Fruit fly (Drosophila melanogaster) whole organism, embryonic: ENCODE measurements around the gene CG4576.

Source experiments
- CG13287 ChIP-seq: fragments of 200-800 bp; sonication (Bioruptor generic); IDR thresholded peaks from 2 replicates; pipeline ENCODE4 v1.3.6; 2022; ENCODE audit warnings: missing biosample characterization, missing genetic modification characterization; ENCODE audit not compliant: partially characterized antibody
- CG15479 ChIP-seq: fragments of 200-800 bp; sonication (Bioruptor generic); optimal IDR thresholded peaks from 3 replicates; lab custom pipeline; 2019; ENCODE audit warnings: missing biosample characterization, mild to moderate bottlenecking, missing genetic modification characterization, moderate library complexity
- CG15601 ChIP-seq: fragments of 200-800 bp; sonication (Bioruptor generic); optimal IDR thresholded peaks from 3 replicates; lab custom pipeline; 2019; ENCODE audit warnings: missing biosample characterization, mild to moderate bottlenecking, missing genetic modification characterization, moderate library complexity
- CG30403 ChIP-seq: fragments of 200-800 bp; sonication (Bioruptor generic); optimal IDR thresholded peaks from 3 replicates; lab custom pipeline; 2016; ENCODE audit warnings: missing biosample characterization, missing genetic modification characterization
- CG4424 ChIP-seq: fragments of 200-800 bp; sonication (Bioruptor generic); optimal IDR thresholded peaks from 3 replicates; lab custom pipeline; 2016; ENCODE audit warnings: missing biosample characterization, missing genetic modification characterization
- Dfd ChIP-seq, 2 experiments: fragments of >200 bp; optimal IDR thresholded peaks; 2 replicates each; lab custom pipeline; 2017; ENCODE audit warnings: missing biosample characterization in 2 of 2, missing genetic modification characterization in 2 of 2
- NfI ChIP-seq: fragments of 200-800 bp; sonication (Bioruptor generic); optimal IDR thresholded peaks from 3 replicates; lab custom pipeline; 2018; ENCODE audit warnings: missing biosample characterization, mild to moderate bottlenecking, missing genetic modification characterization, moderate library complexity
- Sry-β ChIP-seq: fragments of 200-800 bp; sonication (Bioruptor generic); optimal IDR thresholded peaks from 2 replicates; lab custom pipeline; 2018; ENCODE audit warnings: missing biosample characterization, mild to moderate bottlenecking, missing genetic modification characterization, moderate library complexity
- az2 ChIP-seq: fragments of 200-800 bp; sonication (Bioruptor generic); optimal IDR thresholded peaks from 3 replicates; lab custom pipeline; 2016; ENCODE audit warnings: missing biosample characterization, missing genetic modification characterization
- gfzf ChIP-seq: fragments of 200-800 bp; sonication (Bioruptor generic); optimal IDR thresholded peaks from 2 replicates; lab custom pipeline; 2016; ENCODE audit warnings: missing biosample characterization, mild to moderate bottlenecking, missing genetic modification characterization, moderate library complexity
- sna ChIP-seq: fragments of 200-800 bp; sonication (Bioruptor generic); IDR thresholded peaks from 2 replicates; pipeline ENCODE4 v1.3.6; 2022; ENCODE audit warnings: missing biosample characterization, missing genetic modification characterization; ENCODE audit not compliant: partially characterized antibody
- trh ChIP-seq: fragments of 200-800 bp; sonication (Bioruptor generic); optimal IDR thresholded peaks from 2 replicates; lab custom pipeline; 2016; ENCODE audit warnings: missing biosample characterization, missing genetic modification characterization
- tx ChIP-seq: fragments of 200-800 bp; sonication (Bioruptor generic); optimal IDR thresholded peaks from 2 replicates; lab custom pipeline; 2016; ENCODE audit warnings: missing biosample characterization, missing genetic modification characterization

DNA sequence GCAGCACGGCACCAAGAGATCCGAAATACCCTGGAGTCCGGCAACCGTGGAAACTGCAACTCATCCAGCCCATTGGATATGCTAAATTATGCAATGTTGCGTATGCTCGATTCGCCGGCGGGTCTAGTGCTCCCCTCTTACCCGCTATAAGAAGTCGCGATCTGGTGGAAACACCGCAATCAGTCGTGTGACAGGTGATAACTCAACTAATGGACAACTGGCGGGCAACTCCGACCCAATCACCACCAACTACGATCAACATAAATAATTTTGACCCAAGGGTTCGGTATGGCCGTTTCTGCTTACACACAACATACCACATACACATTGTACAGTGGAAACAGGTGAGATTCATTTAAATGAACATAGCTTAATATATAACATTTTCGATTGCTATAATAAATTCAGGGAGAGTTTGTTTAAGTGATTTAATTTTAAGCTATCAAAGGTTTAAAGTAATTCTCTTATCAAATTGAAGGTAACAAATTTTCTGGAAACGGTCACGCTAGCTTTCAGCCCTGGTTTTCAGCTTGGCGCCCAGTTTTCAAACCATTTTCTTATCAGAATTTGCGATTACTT lies 31.7 kb downstream of the CG4576 start, which contains the start of gene Hmt-1:
- TF ChIP-seq sna (GFP tag; lab: Robert Waterston, UW) (no peak), CG30403 (GFP tag; lab: Kevin White, UChicago) (no peak), CG4424 (GFP tag; lab: Kevin White, UChicago) (no peak), tx (GFP tag; lab: Kevin White, UChicago) (no peak), az2 (GFP tag; lab: Kevin White, UChicago) (no peak), CG15601 (tag; lab: Kevin White, UChicago) (no peak), Sry-β (GFP tag; lab: Kevin White, UChicago) (no peak), trh (GFP tag; lab: Kevin White, UChicago) (no peak), Dfd (GFP tag; optimal IDR thresholded peaks at IDR 0.05; lab: Kevin White, UChicago) (no peak), NfI (no peak), CG15479 (no peak), CG13287 (GFP tag; lab: Robert Waterston, UW) (peak; percentile 26), gfzf (GFP tag; lab: Kevin White, UChicago) (peak; percentile 91)
